Worm (Caenorhabditis elegans): Measurements from ENCODE around the gene T01C3.3.
"Not testable (repeated sequence)": the region's sequence is repeated elsewhere in the genome, so short reads cannot be mapped to it uniquely, and the experiment has no call there.

T01C3.3 gene

ce11 chrV:14992627-14993117 is at the start of gene T01C3.3:
Gene T01C3.3, minus strand, starts transcription at chrV:14992677.
- TF ChIP-seq hmbx-1 (tag; optimal IDR thresholded peaks at IDR 0.05), result no peak
- no peak for TF ChIP-seq aly-1 (tag; optimal IDR thresholded peaks at IDR 0.05)
- TF ChIP-seq tbx-11 (GFP tag; IDR thresholded peaks at IDR 0.05), result no peak
- TF ChIP-seq flt-1 (GFP tag; IDR thresholded peaks at IDR 0.05), result no peak
- no peak for TF ChIP-seq scrt-1 (GFP tag; IDR thresholded peaks at IDR 0.05)
- no peak for TF ChIP-seq tbx-37 (GFP tag; conservative IDR thresholded peaks at IDR 0.05)
- TF ChIP-seq sea-1 (GFP tag; conservative IDR thresholded peaks at IDR 0.05), result no peak
- no peak for TF ChIP-seq F13C5.2 (tag; optimal IDR thresholded peaks at IDR 0.05)
- TF ChIP-seq hmg-4 (GFP tag; optimal IDR thresholded peaks at IDR 0.05), result no peak
- no peak for TF ChIP-seq pes-1 (GFP tag; IDR thresholded peaks at IDR 0.05)
- no peak for TF ChIP-seq B0310.2 (tag; optimal IDR thresholded peaks at IDR 0.05)
- no peak for TF ChIP-seq ceh-36 (tag; optimal IDR thresholded peaks at IDR 0.05)
- no peak for TF ChIP-seq hnd-1 (tag; optimal IDR thresholded peaks at IDR 0.05)
- TF ChIP-seq ets-7 (tag; optimal IDR thresholded peaks at IDR 0.05), result no peak
- no peak for TF ChIP-seq ama-1 (optimal IDR thresholded peaks at IDR 0.05)
- TF ChIP-seq ceh-13 (GFP tag; optimal IDR thresholded peaks at IDR 0.05), result no peak

DNA sequence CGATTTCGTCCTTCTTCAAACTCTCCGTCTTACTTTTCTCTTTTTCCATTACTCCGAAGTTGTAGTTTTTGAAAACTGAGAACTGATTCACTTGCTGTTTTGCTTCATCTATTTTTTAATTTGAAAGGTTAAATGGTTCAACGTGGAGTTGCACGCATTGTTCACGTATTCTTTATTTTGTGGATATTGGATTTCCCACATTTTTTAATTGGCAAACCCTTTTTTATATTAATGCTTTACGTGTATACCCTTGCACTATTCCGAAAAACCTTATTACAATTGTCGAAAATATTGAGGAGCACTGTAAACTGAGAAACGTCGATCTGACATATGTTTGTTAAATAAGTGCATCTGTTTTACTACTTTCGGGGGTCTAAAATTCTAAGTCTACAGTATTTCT is 44.3 kb upstream of the T01C3.3 start, which contains the start of gene melo-3:
Gene melo-3, minus strand, starts transcription at position 101 of the 400 bp plus-strand sequence.
- TF ChIP-seq tra-4 (tag; optimal IDR thresholded peaks at IDR 0.05); hnd-1 (tag; optimal IDR thresholded peaks at IDR 0.05); pes-1 (GFP tag; IDR thresholded peaks at IDR 0.05): not testable (repeated sequence)

ce11 chrV:15031373-15031772 is 38.9 kb upstream of the T01C3.3 start, which contains the start of gene cng-1:
Gene cng-1, minus strand, starts transcription at chrV:15031473.
- not testable (repeated sequence) for TF ChIP-seq aly-1 (tag; optimal IDR thresholded peaks at IDR 0.05); tbx-11 (GFP tag; IDR thresholded peaks at IDR 0.05); hmg-4 (GFP tag; optimal IDR thresholded peaks at IDR 0.05)

ce11 chrV:15028896-15029519 is 36.5 kb upstream of the T01C3.3 start, which contains the start of gene F14H8.8:
Gene F14H8.8, plus strand, starts transcription at chrV:15029469.
- peak; percentile 2 for TF ChIP-seq ceh-36 (tag; optimal IDR thresholded peaks at IDR 0.05)
- TF ChIP-seq scrt-1 (GFP tag; IDR thresholded peaks at IDR 0.05), result no peak
- TF ChIP-seq flt-1 (GFP tag; IDR thresholded peaks at IDR 0.05), result no peak
- TF ChIP-seq hmg-4 (GFP tag; optimal IDR thresholded peaks at IDR 0.05), result peak; percentile 12
- TF ChIP-seq B0310.2 (tag; optimal IDR thresholded peaks at IDR 0.05), result no peak
- no peak for TF ChIP-seq ets-7 (tag; optimal IDR thresholded peaks at IDR 0.05)
- TF ChIP-seq pes-1 (GFP tag; IDR thresholded peaks at IDR 0.05), result no peak

- TF ChIP-seq pes-1 (GFP tag; IDR thresholded peaks at IDR 0.05), result no peak
- TF ChIP-seq hmg-4 (GFP tag; optimal IDR thresholded peaks at IDR 0.05), result no peak
- no peak for TF ChIP-seq flt-1 (GFP tag; IDR thresholded peaks at IDR 0.05)
- TF ChIP-seq tbx-37 (GFP tag; conservative IDR thresholded peaks at IDR 0.05), result no peak
These were observed 31.1 kb upstream of the T01C3.3 start, which contains the start of gene F14H8.4 for ce11 chrV:15023544-15023943. Gene F14H8.4, plus strand, starts transcription at chrV:15023844.

DNA sequence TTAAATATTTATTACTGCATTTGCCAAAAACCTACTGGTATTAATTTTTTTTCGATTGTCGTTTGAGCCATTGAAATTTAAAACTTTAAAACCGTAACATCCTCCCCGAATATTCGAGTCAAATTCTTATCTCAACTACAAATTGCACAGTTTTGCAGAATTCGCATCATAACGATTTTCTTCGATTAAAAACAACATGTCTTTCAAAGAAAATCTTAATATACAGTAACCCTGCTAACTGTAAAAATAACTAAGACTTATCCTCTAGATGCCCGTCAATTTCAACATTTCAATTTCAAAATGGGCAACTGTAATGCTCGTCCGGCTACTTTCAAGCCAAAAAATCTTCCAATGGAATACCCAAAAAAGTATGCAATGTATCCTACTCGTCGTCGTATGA is 28.3 kb upstream of the T01C3.3 start, which contains the start of gene F14H8.5:
Gene F14H8.5, plus strand, starts transcription at position 301 of the 400 bp plus-strand sequence.
- no peak for TF ChIP-seq tra-4 (tag; optimal IDR thresholded peaks at IDR 0.05)
- no peak for TF ChIP-seq aly-1 (tag; optimal IDR thresholded peaks at IDR 0.05)

ce11 chrV:15020229-15020628 is 27.8 kb upstream of the T01C3.3 start, which contains the start of gene F14H8.2:
Gene F14H8.2, minus strand, starts transcription at chrV:15020329.
- TF ChIP-seq ama-1 (optimal IDR thresholded peaks at IDR 0.05) (no peak), hmg-4 (GFP tag; optimal IDR thresholded peaks at IDR 0.05) (no peak), B0310.2 (tag; optimal IDR thresholded peaks at IDR 0.05) (no peak), flt-1 (GFP tag; IDR thresholded peaks at IDR 0.05) (no peak), F13C5.2 (tag; optimal IDR thresholded peaks at IDR 0.05) (no peak), tbx-37 (GFP tag; conservative IDR thresholded peaks at IDR 0.05) (no peak), tbx-11 (GFP tag; IDR thresholded peaks at IDR 0.05) (no peak), ceh-36 (tag; optimal IDR thresholded peaks at IDR 0.05) (no peak), hnd-1 (tag; optimal IDR thresholded peaks at IDR 0.05) (no peak), tra-4 (tag; optimal IDR thresholded peaks at IDR 0.05) (no peak)

- TF ChIP-seq flt-1 (GFP tag; IDR thresholded peaks at IDR 0.05), result no peak
- TF ChIP-seq ama-1 (optimal IDR thresholded peaks at IDR 0.05), result no peak
These were observed 24.4 kb upstream of the T01C3.3 start for ce11 chrV:15016795-15017429.

- no peak for TF ChIP-seq tra-4 (tag; optimal IDR thresholded peaks at IDR 0.05)
- no peak for TF ChIP-seq B0310.2 (tag; optimal IDR thresholded peaks at IDR 0.05)
- no peak for TF ChIP-seq ceh-36 (tag; optimal IDR thresholded peaks at IDR 0.05)
- no peak for TF ChIP-seq sea-1 (GFP tag; conservative IDR thresholded peaks at IDR 0.05)
- TF ChIP-seq scrt-1 (GFP tag; IDR thresholded peaks at IDR 0.05), result no peak
- no peak for TF ChIP-seq pes-1 (GFP tag; IDR thresholded peaks at IDR 0.05)
- TF ChIP-seq flt-1 (GFP tag; IDR thresholded peaks at IDR 0.05), result no peak
- no peak for TF ChIP-seq ets-7 (tag; optimal IDR thresholded peaks at IDR 0.05)
- TF ChIP-seq ceh-13 (GFP tag; optimal IDR thresholded peaks at IDR 0.05), result no peak
These were observed 23.3 kb upstream of the T01C3.3 start for ce11 chrV:15015799-15016198.
